Fruit fly (Drosophila melanogaster): ENCODE measurements around the gene CG5111.

DNA sequence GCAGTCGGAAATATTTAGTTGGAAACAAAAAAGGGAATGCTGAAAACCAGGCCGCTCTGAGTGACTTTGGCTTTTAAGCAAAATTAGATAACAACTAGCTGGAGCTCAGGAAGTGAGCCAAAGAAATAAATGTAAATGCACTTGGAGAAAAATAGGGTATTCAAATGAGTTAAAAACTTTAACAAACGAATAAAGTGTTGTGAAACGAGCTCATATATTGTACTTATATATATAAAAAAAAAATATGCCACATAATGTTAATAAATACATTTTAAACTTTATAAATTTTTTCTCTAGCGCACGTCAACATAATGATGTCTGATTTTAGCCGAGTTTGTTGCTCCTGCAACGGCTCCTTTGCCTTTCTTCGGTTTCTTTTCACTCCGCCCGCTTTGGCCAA lies 46.1 kb downstream of the CG5111 start:
- no peak for TF ChIP-seq gl (tag; optimal IDR thresholded peaks at IDR 0.05)
- TF ChIP-seq rn (GFP tag; IDR thresholded peaks at IDR 0.05) = no peak
- no peak for TF ChIP-seq Ets98B (GFP tag; IDR thresholded peaks at IDR 0.05)
- TF ChIP-seq CG32121 (GFP tag; IDR thresholded peaks at IDR 0.05) = no peak
- no peak for TF ChIP-seq CG12605 (GFP tag; IDR thresholded peaks at IDR 0.05)
- no peak for TF ChIP-seq EcR (GFP tag; optimal IDR thresholded peaks at IDR 0.05)
- TF ChIP-seq CG10348 (GFP tag; IDR thresholded peaks at IDR 0.05) = no peak

Data from whole organism, pupa.